Worm (Caenorhabditis elegans) whole organism, early embryonic: ENCODE results near the gene fezf-1.
"Not testable (repeated sequence)": the region's sequence is repeated elsewhere in the genome, so short reads cannot be mapped to it uniquely, and the experiment has no call there.

Source experiments
- aly-1 ChIP-seq: sonication (generic microtip); optimal IDR thresholded peaks from 2 replicates; lab custom pipeline; 2016; ENCODE audit warnings: missing genetic modification characterization, missing compliant biosample characterization
- ama-1 ChIP-seq: fragments of 150-350 bp; optimal IDR thresholded peaks from 2 replicates; lab custom pipeline; 2014
- ets-7 ChIP-seq: sonication (generic microtip); optimal IDR thresholded peaks from 2 replicates; lab custom pipeline; 2016; ENCODE audit warnings: missing genotype, missing genetic modification characterization, missing compliant biosample characterization
- hmbx-1 ChIP-seq: sonication (generic microtip); optimal IDR thresholded peaks from 2 replicates; lab custom pipeline; 2016; ENCODE audit warnings: mild to moderate bottlenecking, missing genetic modification characterization, missing compliant biosample characterization
- pes-1 ChIP-seq: fragments of 200-800 bp; sonication (Bioruptor generic); IDR thresholded peaks from 2 replicates; pipeline ENCODE4 v1.3.6; 2022; ENCODE audit warnings: missing genetic modification reagents, missing genetic modification characterization, missing compliant biosample characterization
- tbx-11 ChIP-seq: fragments of 200-800 bp; sonication (Bioruptor generic); IDR thresholded peaks from 2 replicates; pipeline ENCODE4 v1.3.6; 2022; ENCODE audit warnings: missing genetic modification characterization, missing compliant biosample characterization
- tra-4 ChIP-seq: sonication (generic microtip); optimal IDR thresholded peaks from 2 replicates; lab custom pipeline; 2017; ENCODE audit warnings: missing genetic modification characterization, missing compliant biosample characterization

- TF ChIP-seq hmbx-1 (tag; lab: Kevin White, UChicago); tra-4; ama-1; aly-1 (tag; lab: Kevin White, UChicago); tbx-11 (GFP tag; lab: Robert Waterston, UW); ets-7 (tag; lab: Kevin White, UChicago): not testable (repeated sequence)
- TF ChIP-seq pes-1 (GFP tag; lab: Robert Waterston, UW) = 0 out of 2 replicates have a peak, but pooled peaks have one; percentile 35
Measured at ce11 chrIV:13443543-13443942, 22.4 kb upstream of the fezf-1 start.
